Worm (Caenorhabditis elegans) whole organism, young adult: ENCODE results near the gene bcf-1.

Experiments used
- K11D2.4 ChIP-seq: fragments of 200-800 bp; sonication (Bioruptor generic); IDR thresholded peaks from 2 replicates; pipeline ENCODE4 v1.3.6; 2022; ENCODE audit warnings: missing genetic modification reagents, missing genetic modification characterization, missing compliant biosample characterization
- K12H6.12 ChIP-seq: fragments of 200-800 bp; sonication (Bioruptor generic); optimal IDR thresholded peaks from 2 replicates; lab custom pipeline; 2018; ENCODE audit warnings: mild to moderate bottlenecking, missing genetic modification characterization, missing compliant biosample characterization
- Y53F4B.3 ChIP-seq: fragments of 200-800 bp; sonication (Bioruptor generic); IDR thresholded peaks from 2 replicates; pipeline ENCODE4 v1.3.6; 2022; ENCODE audit warnings: missing genetic modification reagents, missing genetic modification characterization, missing compliant biosample characterization
- Y53G8AR.9 ChIP-seq: fragments of 200-800 bp; sonication (Bioruptor generic); conservative IDR thresholded peaks from 2 replicates; pipeline ENCODE4 v1.3.6; 2022; ENCODE audit warnings: missing genetic modification reagents, missing genetic modification characterization, missing compliant biosample characterization
- Y67H2A.10 ChIP-seq: fragments of 200-800 bp; sonication (Bioruptor generic); conservative IDR thresholded peaks from 2 replicates; pipeline ENCODE4 v1.3.6; 2022; ENCODE audit warnings: missing genetic modification reagents, missing genetic modification characterization, missing compliant biosample characterization
- ZK185.1 ChIP-seq: sonication (generic microtip); optimal IDR thresholded peaks from 2 replicates; lab custom pipeline; 2016; ENCODE audit warnings: mild to moderate bottlenecking, missing genetic modification characterization, missing compliant biosample characterization; ENCODE audit not compliant: poor library complexity, severe bottlenecking
- akir-1 ChIP-seq: fragments of 200-800 bp; sonication (Bioruptor generic); optimal IDR thresholded peaks from 2 replicates; lab custom pipeline; 2018; ENCODE audit warnings: mild to moderate bottlenecking, missing genetic modification characterization, moderate library complexity, missing compliant biosample characterization
- atf-7 ChIP-seq: sonication (generic microtip); optimal IDR thresholded peaks from 2 replicates; lab custom pipeline; 2017; ENCODE audit warnings: mild to moderate bottlenecking, missing genetic modification characterization, missing compliant biosample characterization
- attf-5 ChIP-seq: fragments of 200-800 bp; sonication (Bioruptor generic); optimal IDR thresholded peaks from 2 replicates; lab custom pipeline; 2018; ENCODE audit warnings: mild to moderate bottlenecking, missing genetic modification characterization, missing compliant biosample characterization
- attf-6 ChIP-seq: fragments of 200-800 bp; sonication (Bioruptor generic); IDR thresholded peaks from 2 replicates; pipeline ENCODE4 v1.3.6; 2022; ENCODE audit warnings: missing genetic modification reagents, missing genetic modification characterization, missing compliant biosample characterization
- cebp-2 ChIP-seq: fragments of 200-800 bp; sonication (Bioruptor generic); IDR thresholded peaks from 2 replicates; pipeline ENCODE4 v1.3.6; 2022; ENCODE audit warnings: missing genetic modification characterization, missing compliant biosample characterization
- ceh-27 ChIP-seq: fragments of 200-800 bp; sonication (Bioruptor generic); optimal IDR thresholded peaks from 2 replicates; lab custom pipeline; 2018; ENCODE audit warnings: mild to moderate bottlenecking, missing genetic modification characterization, moderate library complexity, missing compliant biosample characterization
- chd-7 ChIP-seq: sonication (generic microtip); optimal IDR thresholded peaks from 2 replicates; lab custom pipeline; 2016; ENCODE audit warnings: mild to moderate bottlenecking, missing genetic modification characterization, moderate library complexity, missing compliant biosample characterization
- dox-1 ChIP-seq: fragments of 200-800 bp; sonication (Bioruptor generic); IDR thresholded peaks from 2 replicates; pipeline ENCODE4 v1.3.6; 2022; ENCODE audit warnings: missing genetic modification reagents, missing genetic modification characterization, missing compliant biosample characterization
- dpff-1 ChIP-seq: sonication (generic microtip); optimal IDR thresholded peaks from 2 replicates; lab custom pipeline; 2017; ENCODE audit warnings: mild to moderate bottlenecking, missing genetic modification characterization, missing compliant biosample characterization
- dpl-1 ChIP-seq: fragments of 150-350 bp; optimal IDR thresholded peaks from 2 replicates; lab custom pipeline; 2014; ENCODE audit warnings: missing biosample characterization, missing genetic modification reagents, missing genetic modification characterization
- him-1 ChIP-seq: sonication (generic microtip); optimal IDR thresholded peaks from 2 replicates; lab custom pipeline; 2016; ENCODE audit warnings: missing genotype, missing genetic modification reagents, missing genetic modification characterization, missing compliant biosample characterization
- let-607 ChIP-seq, 2 experiments: fragments of 200-800 bp in 1 of 2; sonication (Bioruptor generic) in 1 of 2; sonication (generic microtip) in 1 of 2; optimal IDR thresholded peaks; 2 replicates each; lab custom pipeline; 2016 to 2018; ENCODE audit warnings: mild to moderate bottlenecking in 2 of 2, missing compliant biosample characterization in 2 of 2, missing genetic modification characterization in 2 of 2, moderate library complexity in 2 of 2, missing genotype in 1 of 2
- lin-40 ChIP-seq: sonication (generic microtip); optimal IDR thresholded peaks from 2 replicates; lab custom pipeline; 2016; ENCODE audit warnings: missing genetic modification characterization, mild to moderate bottlenecking, missing compliant biosample characterization, missing genotype, missing genetic modification reagents
- lin-54 ChIP-seq: fragments of 200-800 bp; sonication (Bioruptor generic); optimal IDR thresholded peaks from 2 replicates; lab custom pipeline; 2018; ENCODE audit warnings: mild to moderate bottlenecking, missing genetic modification characterization, missing compliant biosample characterization
- lir-1 ChIP-seq: fragments of 200-800 bp; sonication (Bioruptor generic); conservative IDR thresholded peaks from 2 replicates; pipeline ENCODE4 v1.3.6; 2022; ENCODE audit warnings: missing genetic modification reagents, missing genetic modification characterization, missing compliant biosample characterization
- lsl-1 ChIP-seq: fragments of 200-800 bp; sonication (Bioruptor generic); optimal IDR thresholded peaks from 2 replicates; lab custom pipeline; 2018; ENCODE audit warnings: mild to moderate bottlenecking, missing genetic modification characterization, moderate library complexity, missing compliant biosample characterization
- madf-3 ChIP-seq: fragments of 200-800 bp; sonication (Bioruptor generic); IDR thresholded peaks from 2 replicates; pipeline ENCODE4 v1.3.6; 2022; ENCODE audit warnings: missing genetic modification reagents, missing genetic modification characterization, missing compliant biosample characterization
- madf-6 ChIP-seq: fragments of 200-800 bp; sonication (Bioruptor generic); IDR thresholded peaks from 2 replicates; pipeline ENCODE4 v1.3.6; 2022; ENCODE audit warnings: missing genetic modification reagents, missing genetic modification characterization, missing compliant biosample characterization
- madf-8 ChIP-seq: fragments of 200-800 bp; sonication (Bioruptor generic); conservative IDR thresholded peaks from 2 replicates; pipeline ENCODE4 v1.3.6; 2022; ENCODE audit warnings: missing genetic modification reagents, missing genetic modification characterization, missing compliant biosample characterization
- mcd-1 ChIP-seq: fragments of 200-800 bp; sonication (Bioruptor generic); IDR thresholded peaks from 2 replicates; pipeline ENCODE4 v1.3.6; 2022; ENCODE audit warnings: missing genetic modification reagents, missing genetic modification characterization, missing compliant biosample characterization
- nhr-27 ChIP-seq: fragments of 200-800 bp; sonication (Bioruptor generic); optimal IDR thresholded peaks from 2 replicates; lab custom pipeline; 2018; ENCODE audit warnings: mild to moderate bottlenecking, missing genetic modification characterization, moderate library complexity, missing compliant biosample characterization
- rec-8 ChIP-seq, 2 experiments: sonication (generic microtip); optimal IDR thresholded peaks; 2 replicates each; lab custom pipeline; 2016; ENCODE audit warnings: mild to moderate bottlenecking in 2 of 2, missing genetic modification characterization in 2 of 2, missing genetic modification reagents in 2 of 2, missing genotype in 2 of 2, missing biosample characterization in 1 of 2, missing compliant biosample characterization in 1 of 2, moderate library complexity in 1 of 2
- snpc-1.1 ChIP-seq: sonication (generic microtip); optimal IDR thresholded peaks from 2 replicates; lab custom pipeline; 2017; ENCODE audit warnings: missing genetic modification characterization, mild to moderate bottlenecking, missing compliant biosample characterization, antibody characterized with exemption, moderate library complexity, missing genotype, missing genetic modification reagents; ENCODE audit not compliant: insufficient read depth
- snpc-1.3 ChIP-seq: sonication (generic microtip); optimal IDR thresholded peaks from 2 replicates; lab custom pipeline; 2017; ENCODE audit warnings: missing genetic modification characterization, mild to moderate bottlenecking, missing compliant biosample characterization, antibody characterized with exemption, moderate library complexity, missing genotype, missing genetic modification reagents; ENCODE audit not compliant: insufficient read depth
- somi-1 ChIP-seq: fragments of 200-800 bp; sonication (Bioruptor generic); optimal IDR thresholded peaks from 2 replicates; lab custom pipeline; 2018; ENCODE audit warnings: mild to moderate bottlenecking, missing genetic modification characterization, missing compliant biosample characterization
- tbp1 ChIP-seq: fragments of 200-800 bp; sonication (Bioruptor generic); optimal IDR thresholded peaks from 2 replicates; lab custom pipeline; 2018; ENCODE audit warnings: mild to moderate bottlenecking, missing genetic modification characterization, missing compliant biosample characterization
- tbx-9 ChIP-seq: sonication (generic microtip); optimal IDR thresholded peaks from 2 replicates; lab custom pipeline; 2016; ENCODE audit warnings: borderline replicate concordance, missing genetic modification characterization, inconsistent platforms, missing compliant biosample characterization
- tlf-1 ChIP-seq: fragments of 200-800 bp; sonication (Bioruptor generic); optimal IDR thresholded peaks from 2 replicates; lab custom pipeline; 2018; ENCODE audit warnings: mild to moderate bottlenecking, missing genetic modification characterization, missing compliant biosample characterization
- ztf-25 ChIP-seq: fragments of 200-800 bp; sonication (Bioruptor generic); IDR thresholded peaks from 2 replicates; pipeline ENCODE4 v1.3.6; 2022; ENCODE audit warnings: missing genetic modification reagents, missing genetic modification characterization, missing compliant biosample characterization

Gene bcf-1

DNA sequence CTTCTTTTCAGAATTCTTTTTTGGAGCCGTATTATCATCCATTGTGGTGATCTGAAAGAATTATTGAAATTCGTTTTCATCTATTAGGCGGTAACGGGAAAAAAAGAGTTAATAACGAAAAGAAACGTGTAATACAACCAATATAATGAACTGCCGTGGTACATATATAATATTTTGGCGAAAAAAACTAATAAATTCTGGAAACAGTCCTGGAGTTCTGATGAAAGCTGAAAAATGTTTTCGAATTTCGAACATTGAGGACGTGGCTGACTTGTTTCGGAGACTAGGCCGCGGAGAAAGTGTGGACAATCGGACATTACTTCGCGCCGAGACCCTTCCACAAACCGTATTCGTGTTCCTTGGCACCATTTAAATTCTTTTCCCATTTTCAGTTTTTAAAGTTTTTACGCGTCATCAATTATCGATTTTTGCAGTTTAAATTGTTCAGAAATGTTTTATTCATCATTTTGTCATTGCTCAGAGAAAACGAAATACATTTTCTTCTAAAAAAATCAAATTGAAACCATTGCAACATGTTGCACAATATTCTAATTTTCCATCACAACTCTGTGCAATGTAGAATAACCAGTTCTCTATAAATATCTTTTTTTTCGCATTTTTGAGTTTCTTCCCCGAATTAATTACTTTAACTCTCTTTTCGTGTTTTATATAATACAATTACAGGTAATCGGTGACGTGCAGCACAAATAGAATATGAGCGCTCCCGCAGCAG lies 25.0 kb upstream of the bcf-1 start, which contains the start of the genes gad-1 and erfa-1 (continued):
- TF ChIP-seq lsl-1 (peak; percentile 77), dpff-1 (tag; lab: Kevin White, UChicago) (no peak), akir-1 (GFP tag; lab: Kevin White, UChicago) (no peak), cebp-2 (no peak), tbx-9 (tag; lab: Kevin White, UChicago) (no peak), K11D2.4 (GFP tag; lab: Robert Waterston, UW) (no peak), tbp1 (no peak), lin-54 (GFP tag; lab: Kevin White, UChicago) (peak; percentile 63), snpc-1.1 (tag; lab: Kevin White, UChicago) (no peak), atf-7 (tag; lab: Kevin White, UChicago) (no peak), lin-40 (tag; lab: Kevin White, UChicago) (no peak), ztf-25 (GFP tag; lab: Robert Waterston, UW) (0 out of 2 replicates have a peak, but pooled peaks have one; percentile 47), ceh-27 (GFP tag; lab: Kevin White, UChicago) (peak; percentile 61), dox-1 (GFP tag; lab: Robert Waterston, UW) (peak; percentile 69), madf-6 (GFP tag; lab: Robert Waterston, UW) (peak; percentile 69), Y53F4B.3 (no peak), mcd-1 (GFP tag; lab: Robert Waterston, UW) (peak; percentile 78), attf-5 (GFP tag; lab: Kevin White, UChicago) (peak; percentile 47), lir-1 (GFP tag; lab: Robert Waterston, UW) (no peak), somi-1 (GFP tag; lab: Kevin White, UChicago) (no peak), K12H6.12 (peak; percentile 3), ZK185.1 (tag; lab: Kevin White, UChicago) (peak; percentile 50), attf-6 (GFP tag; lab: Robert Waterston, UW) (no peak), let-607 (tag; optimal IDR thresholded peaks at IDR 0.05; lab: Kevin White, UChicago) (peak; percentile 5 to 22), Y67H2A.10 (no peak), Y53G8AR.9 (no peak), madf-8 (GFP tag; lab: Robert Waterston, UW) (peak; percentile 53), chd-7 (tag; lab: Kevin White, UChicago) (no peak), madf-3 (GFP tag; lab: Robert Waterston, UW) (no peak), rec-8 (tag; optimal IDR thresholded peaks at IDR 0.05; lab: Kevin White, UChicago) (no peak), him-1 (tag; lab: Kevin White, UChicago) (no peak), snpc-1.3 (no peak), nhr-27 (no peak), dpl-1 (GFP tag; lab: Kevin White, UChicago) (no peak), tlf-1 (no peak)
- TF ChIP-seq, all 124 proteins: peak for 21
